Worm (Caenorhabditis elegans) whole organism, young adult: ENCODE results near the gene F55G7.4.

Source experiments
- B0336.3 ChIP-seq: fragments of 200-800 bp; sonication (Bioruptor generic); IDR thresholded peaks from 2 replicates; pipeline ENCODE4 v1.3.6; 2022; ENCODE audit warnings: missing genetic modification characterization, missing compliant biosample characterization
- C17E4.6 ChIP-seq: fragments of 200-800 bp; sonication (Bioruptor generic); IDR thresholded peaks from 2 replicates; pipeline ENCODE4 v1.3.6; 2022; ENCODE audit warnings: missing genetic modification reagents, missing genetic modification characterization, missing compliant biosample characterization
- F22D6.2 ChIP-seq: sonication (generic microtip); optimal IDR thresholded peaks from 2 replicates; lab custom pipeline; 2016; ENCODE audit warnings: mild to moderate bottlenecking, missing genetic modification characterization, missing compliant biosample characterization
- F37B4.10 ChIP-seq: fragments of 200-800 bp; sonication (Bioruptor generic); IDR thresholded peaks from 2 replicates; pipeline ENCODE4 v1.3.6; 2022; ENCODE audit warnings: missing genetic modification characterization, missing compliant biosample characterization
- F57A8.1 ChIP-seq: fragments of 200-800 bp; sonication (Bioruptor generic); optimal IDR thresholded peaks from 2 replicates; lab custom pipeline; 2018; ENCODE audit warnings: mild to moderate bottlenecking, missing genetic modification characterization, moderate library complexity, missing compliant biosample characterization
- K11D2.4 ChIP-seq: fragments of 200-800 bp; sonication (Bioruptor generic); IDR thresholded peaks from 2 replicates; pipeline ENCODE4 v1.3.6; 2022; ENCODE audit warnings: missing genetic modification reagents, missing genetic modification characterization, missing compliant biosample characterization
- K12H6.12 ChIP-seq: fragments of 200-800 bp; sonication (Bioruptor generic); optimal IDR thresholded peaks from 2 replicates; lab custom pipeline; 2018; ENCODE audit warnings: mild to moderate bottlenecking, missing genetic modification characterization, missing compliant biosample characterization
- T26A5.8 ChIP-seq: sonication (generic microtip); optimal IDR thresholded peaks from 2 replicates; lab custom pipeline; 2016; ENCODE audit warnings: missing genetic modification characterization, missing compliant biosample characterization
- Y53F4B.3 ChIP-seq: fragments of 200-800 bp; sonication (Bioruptor generic); IDR thresholded peaks from 2 replicates; pipeline ENCODE4 v1.3.6; 2022; ENCODE audit warnings: missing genetic modification reagents, missing genetic modification characterization, missing compliant biosample characterization
- Y53G8AR.9 ChIP-seq: fragments of 200-800 bp; sonication (Bioruptor generic); conservative IDR thresholded peaks from 2 replicates; pipeline ENCODE4 v1.3.6; 2022; ENCODE audit warnings: missing genetic modification reagents, missing genetic modification characterization, missing compliant biosample characterization
- Y67H2A.10 ChIP-seq: fragments of 200-800 bp; sonication (Bioruptor generic); conservative IDR thresholded peaks from 2 replicates; pipeline ENCODE4 v1.3.6; 2022; ENCODE audit warnings: missing genetic modification reagents, missing genetic modification characterization, missing compliant biosample characterization
- Y79H2A.3 ChIP-seq: fragments of 200-800 bp; sonication (Bioruptor generic); conservative IDR thresholded peaks from 2 replicates; pipeline ENCODE4 v1.3.6; 2022; ENCODE audit warnings: missing genetic modification reagents, missing genetic modification characterization, missing compliant biosample characterization
- Y95B8A.8 ChIP-seq: fragments of 200-800 bp; sonication (Bioruptor generic); IDR thresholded peaks from 2 replicates; pipeline ENCODE4 v1.3.6; 2022; ENCODE audit warnings: missing genetic modification reagents, missing genetic modification characterization, missing compliant biosample characterization
- ZK185.1 ChIP-seq: sonication (generic microtip); optimal IDR thresholded peaks from 2 replicates; lab custom pipeline; 2016; ENCODE audit warnings: mild to moderate bottlenecking, missing genetic modification characterization, missing compliant biosample characterization; ENCODE audit not compliant: poor library complexity, severe bottlenecking
- akir-1 ChIP-seq: fragments of 200-800 bp; sonication (Bioruptor generic); optimal IDR thresholded peaks from 2 replicates; lab custom pipeline; 2018; ENCODE audit warnings: mild to moderate bottlenecking, missing genetic modification characterization, moderate library complexity, missing compliant biosample characterization
- aptf-2 ChIP-seq: fragments of 200-800 bp; sonication (Bioruptor generic); conservative IDR thresholded peaks from 2 replicates; pipeline ENCODE4 v1.3.6; 2022; ENCODE audit warnings: missing genetic modification reagents, missing genetic modification characterization, missing compliant biosample characterization
- bed-1 ChIP-seq: fragments of 200-800 bp; sonication (Bioruptor generic); IDR thresholded peaks from 2 replicates; pipeline ENCODE4 v1.3.6; 2022; ENCODE audit warnings: missing genetic modification reagents, missing genetic modification characterization, missing compliant biosample characterization
- cebp-1 ChIP-seq, 2 experiments: fragments of 200-800 bp in 1 of 2; sonication (Bioruptor generic) in 1 of 2; sonication (generic microtip) in 1 of 2; IDR thresholded peaks in 1 of 2; optimal IDR thresholded peaks in 1 of 2; 2 replicates each; pipeline versions ENCODE4 v1.3.6 to Lab custom; 2017 to 2022; ENCODE audit warnings: missing compliant biosample characterization in 2 of 2, missing genetic modification characterization in 2 of 2, mild to moderate bottlenecking in 1 of 2, missing genetic modification reagents in 1 of 2, moderate library complexity in 1 of 2
- cebp-2 ChIP-seq: fragments of 200-800 bp; sonication (Bioruptor generic); IDR thresholded peaks from 2 replicates; pipeline ENCODE4 v1.3.6; 2022; ENCODE audit warnings: missing genetic modification characterization, missing compliant biosample characterization
- ceh-79 ChIP-seq: sonication (generic microtip); optimal IDR thresholded peaks from 2 replicates; lab custom pipeline; 2017; ENCODE audit warnings: mild to moderate bottlenecking, missing genetic modification characterization, missing compliant biosample characterization
- chd-7 ChIP-seq: sonication (generic microtip); optimal IDR thresholded peaks from 2 replicates; lab custom pipeline; 2016; ENCODE audit warnings: mild to moderate bottlenecking, missing genetic modification characterization, moderate library complexity, missing compliant biosample characterization
- dox-1 ChIP-seq: fragments of 200-800 bp; sonication (Bioruptor generic); IDR thresholded peaks from 2 replicates; pipeline ENCODE4 v1.3.6; 2022; ENCODE audit warnings: missing genetic modification reagents, missing genetic modification characterization, missing compliant biosample characterization
- dpl-1 ChIP-seq: fragments of 150-350 bp; optimal IDR thresholded peaks from 2 replicates; lab custom pipeline; 2014; ENCODE audit warnings: missing biosample characterization, missing genetic modification reagents, missing genetic modification characterization
- efl-1 ChIP-seq: fragments of 150-350 bp; optimal IDR thresholded peaks from 2 replicates; lab custom pipeline; 2014; ENCODE audit warnings: missing biosample characterization, missing genetic modification reagents, missing genetic modification characterization
- fkh-3 ChIP-seq: sonication (generic microtip); optimal IDR thresholded peaks from 2 replicates; lab custom pipeline; 2016; ENCODE audit warnings: mild to moderate bottlenecking, missing genetic modification characterization, missing compliant biosample characterization
- hlh-26 ChIP-seq: fragments of 200-800 bp; sonication (Bioruptor generic); conservative IDR thresholded peaks from 2 replicates; pipeline ENCODE4 v1.3.6; 2022; ENCODE audit warnings: missing genetic modification reagents, missing genetic modification characterization, missing compliant biosample characterization
- hsf-1 ChIP-seq: fragments of 200-800 bp; sonication (Bioruptor generic); IDR thresholded peaks from 2 replicates; pipeline ENCODE4 v1.3.6; 2022; ENCODE audit warnings: missing genetic modification reagents, missing genetic modification characterization, missing compliant biosample characterization
- lin-26 ChIP-seq: fragments of 200-800 bp; sonication (Bioruptor generic); IDR thresholded peaks from 2 replicates; pipeline ENCODE4 v1.3.6; 2022; ENCODE audit warnings: missing genetic modification reagents, missing genetic modification characterization, missing compliant biosample characterization
- lin-35 ChIP-seq, 3 experiments: fragments of 150-350 bp in 2 of 3; sonication (generic microtip) in 1 of 3; optimal IDR thresholded peaks; 2 replicates each; lab custom pipeline; 2014 to 2018; ENCODE audit warnings: missing biosample characterization in 3 of 3, missing genetic modification characterization in 3 of 3, missing genetic modification reagents in 3 of 3
- lir-1 ChIP-seq: fragments of 200-800 bp; sonication (Bioruptor generic); conservative IDR thresholded peaks from 2 replicates; pipeline ENCODE4 v1.3.6; 2022; ENCODE audit warnings: missing genetic modification reagents, missing genetic modification characterization, missing compliant biosample characterization
- madf-8 ChIP-seq: fragments of 200-800 bp; sonication (Bioruptor generic); conservative IDR thresholded peaks from 2 replicates; pipeline ENCODE4 v1.3.6; 2022; ENCODE audit warnings: missing genetic modification reagents, missing genetic modification characterization, missing compliant biosample characterization
- nfya-1 ChIP-seq: sonication (generic microtip); optimal IDR thresholded peaks from 2 replicates; lab custom pipeline; 2017; ENCODE audit warnings: antibody characterized with exemption, missing compliant biosample characterization, missing genetic modification characterization, borderline replicate concordance; ENCODE audit not compliant: insufficient read depth
- nhr-120 ChIP-seq: fragments of 200-800 bp; sonication (Bioruptor generic); IDR thresholded peaks from 2 replicates; pipeline ENCODE4 v1.3.6; 2022; ENCODE audit warnings: missing genetic modification characterization, missing compliant biosample characterization
- nhr-80 ChIP-seq: sonication (generic microtip); optimal IDR thresholded peaks from 2 replicates; lab custom pipeline; 2016; ENCODE audit warnings: missing genetic modification characterization, missing compliant biosample characterization
- rcor-1 ChIP-seq: fragments of 200-800 bp; sonication (Bioruptor generic); IDR thresholded peaks from 2 replicates; pipeline ENCODE4 v1.3.6; 2022; ENCODE audit warnings: missing genetic modification reagents, missing genetic modification characterization, missing compliant biosample characterization
- rec-8 ChIP-seq, 2 experiments: sonication (generic microtip); optimal IDR thresholded peaks; 2 replicates each; lab custom pipeline; 2016; ENCODE audit warnings: mild to moderate bottlenecking in 2 of 2, missing genetic modification characterization in 2 of 2, missing genetic modification reagents in 2 of 2, missing genotype in 2 of 2, missing biosample characterization in 1 of 2, missing compliant biosample characterization in 1 of 2, moderate library complexity in 1 of 2
- rpc-1 ChIP-seq, 2 experiments: fragments of 150-350 bp in 1 of 2; sonication (generic microtip) in 1 of 2; optimal IDR thresholded peaks; 2 replicates each; lab custom pipeline; 2014 to 2018; ENCODE audit warnings: missing biosample characterization in 1 of 2, missing genetic modification characterization in 1 of 2, missing genetic modification reagents in 1 of 2, missing genotype in 1 of 2
- sdz-38 ChIP-seq: sonication (generic microtip); optimal IDR thresholded peaks from 2 replicates; lab custom pipeline; 2016; ENCODE audit warnings: missing genotype, missing genetic modification characterization, missing compliant biosample characterization
- snpc-1.1 ChIP-seq: sonication (generic microtip); optimal IDR thresholded peaks from 2 replicates; lab custom pipeline; 2017; ENCODE audit warnings: missing genetic modification characterization, mild to moderate bottlenecking, missing compliant biosample characterization, antibody characterized with exemption, moderate library complexity, missing genotype, missing genetic modification reagents; ENCODE audit not compliant: insufficient read depth
- sptf-2 ChIP-seq: fragments of 200-800 bp; sonication (Bioruptor generic); optimal IDR thresholded peaks from 2 replicates; lab custom pipeline; 2018; ENCODE audit warnings: mild to moderate bottlenecking, missing genetic modification characterization, missing compliant biosample characterization
- tlf-1 ChIP-seq: fragments of 200-800 bp; sonication (Bioruptor generic); optimal IDR thresholded peaks from 2 replicates; lab custom pipeline; 2018; ENCODE audit warnings: mild to moderate bottlenecking, missing genetic modification characterization, missing compliant biosample characterization
- zfh-2 ChIP-seq: fragments of 200-800 bp; sonication (Bioruptor generic); conservative IDR thresholded peaks from 2 replicates; pipeline ENCODE4 v1.3.6; 2022; ENCODE audit warnings: missing genetic modification reagents, missing genetic modification characterization, missing compliant biosample characterization
- zim-3 ChIP-seq: sonication (generic microtip); optimal IDR thresholded peaks from 2 replicates; lab custom pipeline; 2017; ENCODE audit warnings: mild to moderate bottlenecking, missing genetic modification characterization, moderate library complexity, missing compliant biosample characterization
- ztf-18 ChIP-seq: sonication (generic microtip); optimal IDR thresholded peaks from 2 replicates; lab custom pipeline; 2016; ENCODE audit warnings: missing genotype, mild to moderate bottlenecking, missing genetic modification characterization, missing compliant biosample characterization
- ztf-22 ChIP-seq: fragments of 200-800 bp; sonication (Bioruptor generic); optimal IDR thresholded peaks from 2 replicates; lab custom pipeline; 2018; ENCODE audit warnings: mild to moderate bottlenecking, missing genetic modification characterization, moderate library complexity, missing compliant biosample characterization
- ztf-25 ChIP-seq: fragments of 200-800 bp; sonication (Bioruptor generic); IDR thresholded peaks from 2 replicates; pipeline ENCODE4 v1.3.6; 2022; ENCODE audit warnings: missing genetic modification reagents, missing genetic modification characterization, missing compliant biosample characterization
- ztf-26 ChIP-seq: sonication (generic microtip); optimal IDR thresholded peaks from 2 replicates; lab custom pipeline; 2017; ENCODE audit warnings: missing genetic modification characterization, missing compliant biosample characterization
- ztf-28 ChIP-seq: fragments of 200-800 bp; sonication (Bioruptor generic); IDR thresholded peaks from 2 replicates; pipeline ENCODE4 v1.3.6; 2022; ENCODE audit warnings: missing genetic modification reagents, missing genetic modification characterization, missing compliant biosample characterization

F55G7.4 gene

DNA sequence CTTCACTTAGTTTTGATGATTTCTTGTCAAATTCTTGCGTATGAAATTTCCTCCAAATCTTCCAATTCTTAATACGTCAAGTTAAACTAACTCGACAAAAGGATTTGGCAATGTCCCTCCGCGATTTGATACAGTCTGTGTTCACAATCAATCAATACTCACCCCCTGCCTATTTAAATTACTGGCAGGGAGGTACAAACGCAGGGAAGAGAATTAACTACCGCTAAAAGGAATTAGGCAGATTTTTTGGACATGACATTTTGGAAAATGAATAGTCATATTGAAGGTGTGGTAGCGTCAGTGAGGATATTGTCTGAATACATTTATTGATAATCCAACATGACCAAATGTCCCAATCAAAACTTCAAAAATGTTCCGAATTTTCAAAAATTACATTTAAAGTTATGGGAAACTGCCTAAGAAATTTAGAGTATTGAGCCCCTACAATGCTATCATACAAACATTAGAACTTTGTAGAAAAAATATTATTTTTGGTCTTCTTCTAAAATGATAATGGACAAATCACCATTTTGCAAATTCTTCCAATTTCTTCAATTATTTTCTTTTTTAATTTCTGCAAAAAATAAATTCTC, 9.8 kb downstream of the F55G7.4 start (continued):
- TF ChIP-seq tlf-1 (GFP tag; lab: Kevin White, UChicago): peak; percentile 99
- TF ChIP-seq Y67H2A.10 (GFP tag; lab: Robert Waterston, UW): no peak; the same call in 1 of the 2 replicates
- peak; percentile 67; the same call in 1 of the 2 replicates for TF ChIP-seq cebp-1 (GFP tag; IDR thresholded peaks at IDR 0.05; lab: Robert Waterston, UW)
- TF ChIP-seq cebp-1 (tag; optimal IDR thresholded peaks at IDR 0.05; lab: Kevin White, UChicago): peak; percentile 97
- TF ChIP-seq Y53G8AR.9 (GFP tag; lab: Robert Waterston, UW): peak; percentile 97
- TF ChIP-seq B0336.3 (GFP tag; lab: Robert Waterston, UW): peak; percentile 99
- peak; percentile 98 for TF ChIP-seq dox-1 (GFP tag; lab: Robert Waterston, UW)
- TF ChIP-seq T26A5.8: no peak
- no peak for TF ChIP-seq zfh-2
- peak; percentile 98 for TF ChIP-seq K11D2.4
- no peak for TF ChIP-seq snpc-1.1 (tag; lab: Kevin White, UChicago)
- TF ChIP-seq F57A8.1: peak; percentile 59
- no peak for TF ChIP-seq sdz-38 (tag; lab: Kevin White, UChicago)
- TF ChIP-seq ztf-25 (GFP tag; lab: Robert Waterston, UW): no peak
- peak; percentile 94 for TF ChIP-seq lir-1 (GFP tag; lab: Robert Waterston, UW)
- peak; percentile 17 for TF ChIP-seq rpc-1 (optimal IDR thresholded peaks at IDR 0.05; lab: Kevin White, UChicago)
- TF ChIP-seq rpc-1 (tag; optimal IDR thresholded peaks at IDR 0.05; lab: Kevin White, UChicago): no peak
- peak; percentile 60 for TF ChIP-seq zim-3 (tag; lab: Kevin White, UChicago)
- no peak for TF ChIP-seq nfya-1
- TF ChIP-seq Y79H2A.3 (GFP tag; lab: Robert Waterston, UW): no peak
- peak; percentile 92 for TF ChIP-seq nhr-120 (GFP tag; lab: Robert Waterston, UW)
- TF ChIP-seq aptf-2 (GFP tag; lab: Robert Waterston, UW): no peak
- TF ChIP-seq lin-35 (GFP tag; optimal IDR thresholded peaks at IDR 0.05; lab: Kevin White, UChicago): peak in 2 of 3 experiments; percentile 89 to 98
- TF ChIP-seq chd-7 (tag; lab: Kevin White, UChicago): peak; percentile 97
- no peak for TF ChIP-seq Y53F4B.3 (GFP tag; lab: Robert Waterston, UW)
- peak; percentile 85 for TF ChIP-seq akir-1 (GFP tag; lab: Kevin White, UChicago)
- TF ChIP-seq ztf-22 (GFP tag; lab: Kevin White, UChicago): peak; percentile 78
- TF ChIP-seq nhr-80 (tag; lab: Kevin White, UChicago): peak; percentile 87
- TF ChIP-seq ceh-79: peak; percentile 47
- TF ChIP-seq ZK185.1 (tag; lab: Kevin White, UChicago): peak; percentile 98
- 0 out of 2 replicates have a peak, but pooled peaks have one; percentile 94 for TF ChIP-seq F37B4.10
- peak; percentile 99 for TF ChIP-seq ztf-26 (tag; lab: Kevin White, UChicago)
- peak; percentile 79; the same call in 1 of the 2 replicates for TF ChIP-seq lin-26
- no peak for TF ChIP-seq ztf-28
- peak; percentile 50 for TF ChIP-seq fkh-3
- no peak for TF ChIP-seq dpl-1 (GFP tag; lab: Kevin White, UChicago)
- TF ChIP-seq madf-8 (GFP tag; lab: Robert Waterston, UW): no peak
- peak; percentile 94 for TF ChIP-seq K12H6.12 (tag; lab: Kevin White, UChicago)
- peak; percentile 97 for TF ChIP-seq rcor-1

ce11 chrX:11938826-11939225, 11.1 kb downstream of the F55G7.4 start, which contains the start of gene F55G7.5:
Gene F55G7.5, minus strand, starts transcription at chrX:11938926.
- TF ChIP-seq bed-1 (GFP tag; lab: Robert Waterston, UW) (no peak), nhr-120 (GFP tag; lab: Robert Waterston, UW) (no peak), cebp-2 (GFP tag; lab: Robert Waterston, UW) (no peak), sptf-2 (GFP tag; lab: Kevin White, UChicago) (no peak), C17E4.6 (GFP tag; lab: Robert Waterston, UW) (no peak), efl-1 (GFP tag; lab: Kevin White, UChicago) (no peak), rec-8 (tag; optimal IDR thresholded peaks at IDR 0.05; lab: Kevin White, UChicago) (no peak), F22D6.2 (tag; lab: Kevin White, UChicago) (no peak), hsf-1 (GFP tag; lab: Robert Waterston, UW) (no peak), Y95B8A.8 (GFP tag; lab: Robert Waterston, UW) (no peak), nfya-1 (no peak), ztf-18 (tag; lab: Kevin White, UChicago) (no peak), ztf-26 (tag; lab: Kevin White, UChicago) (no peak), hlh-26 (GFP tag; lab: Robert Waterston, UW) (no peak)
